Fruit fly (Drosophila melanogaster): ENCODE results near the gene spn-B.

The spn-B gene

dm6 chr3R:14357405-14357804 is 29.6 kb downstream of the spn-B start:
- peak; percentile 22 for TF ChIP-seq CG17801 (GFP tag; optimal IDR thresholded peaks at IDR 0.05; ENCODE audit: partially characterized antibody)

DNA sequence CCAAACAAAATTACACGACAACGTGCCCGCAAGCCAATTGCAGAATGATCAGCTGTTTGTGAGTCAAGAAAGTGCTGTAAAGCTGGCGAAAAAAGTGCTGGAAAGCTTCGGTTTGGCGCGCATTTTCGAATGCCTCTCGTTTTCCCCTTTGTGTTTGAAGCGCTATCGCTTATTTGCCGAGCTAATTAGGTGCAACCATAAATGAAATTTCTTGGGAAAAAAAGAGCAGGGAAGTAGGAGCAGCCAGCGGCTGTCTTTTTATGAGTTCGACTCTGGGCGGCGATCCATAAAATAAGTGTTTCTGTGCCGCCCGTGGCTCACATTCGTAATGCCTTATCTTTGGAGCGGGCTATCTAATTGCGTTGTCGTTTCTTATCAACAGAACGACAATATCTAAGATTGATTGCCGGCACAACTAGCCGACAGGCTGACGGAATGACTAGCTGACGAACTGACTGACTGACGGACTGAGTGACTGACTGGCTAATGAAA is 33.9 kb downstream of the spn-B start, which contains the start of gene Dnaaf5:
TSS of gene Dnaaf5 (minus strand) at position 46 of the 492 bp plus-strand sequence.
- peak; percentile 66 for TF ChIP-seq CG17801 (GFP tag; optimal IDR thresholded peaks at IDR 0.05; ENCODE audit: partially characterized antibody)

DNA sequence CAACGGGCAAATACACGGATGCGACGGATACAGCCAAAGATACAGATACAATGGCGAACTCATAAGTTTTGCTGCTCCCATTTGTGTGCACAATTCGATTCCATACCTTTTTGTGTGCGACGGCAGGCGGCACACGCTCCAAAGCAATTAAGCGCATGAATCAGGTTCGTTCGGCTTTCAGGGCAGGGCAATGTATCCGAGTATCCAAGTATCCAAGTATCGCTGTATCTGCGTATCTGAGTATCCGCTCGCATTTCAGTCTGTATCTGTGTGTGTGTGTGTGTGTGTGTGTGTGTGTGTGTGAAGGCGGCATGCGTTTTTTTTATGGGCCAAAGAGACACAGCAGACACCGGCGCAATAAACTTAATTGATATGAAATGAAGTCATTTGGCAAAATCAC is 35.3 kb downstream of the spn-B start:
- TF ChIP-seq CG17801 (GFP tag; optimal IDR thresholded peaks at IDR 0.05; ENCODE audit: partially characterized antibody) = no peak

dm6 chr3R:14364156-14364555 is 36.3 kb downstream of the spn-B start:
- no peak for TF ChIP-seq CG17801 (GFP tag; optimal IDR thresholded peaks at IDR 0.05; ENCODE audit: partially characterized antibody)

- no peak for TF ChIP-seq CG17801 (GFP tag; optimal IDR thresholded peaks at IDR 0.05; ENCODE audit: partially characterized antibody)
These were observed 38.1 kb downstream of the spn-B start for dm6 chr3R:14365918-14366317.

DNA sequence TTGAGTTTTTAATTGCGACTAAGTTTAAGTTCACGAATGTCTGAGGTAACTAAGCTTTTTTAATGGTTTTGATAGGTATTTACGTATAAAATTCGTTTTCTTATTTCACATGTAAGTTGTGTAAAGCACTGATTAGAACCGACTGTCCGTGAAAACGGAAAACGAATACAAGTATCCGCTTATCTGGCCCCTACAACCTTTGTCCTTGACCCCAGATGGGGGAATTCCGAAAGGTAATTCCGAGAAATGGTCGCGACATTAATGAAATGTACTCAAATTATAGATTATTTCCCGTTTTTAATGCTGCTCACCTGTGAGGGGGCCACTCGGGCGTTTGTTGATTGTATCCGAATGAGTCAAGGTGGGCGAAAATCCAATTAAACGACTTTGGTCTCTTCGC is 39.0 kb downstream of the spn-B start:
- no peak for TF ChIP-seq CG17801 (GFP tag; optimal IDR thresholded peaks at IDR 0.05; ENCODE audit: partially characterized antibody)

DNA sequence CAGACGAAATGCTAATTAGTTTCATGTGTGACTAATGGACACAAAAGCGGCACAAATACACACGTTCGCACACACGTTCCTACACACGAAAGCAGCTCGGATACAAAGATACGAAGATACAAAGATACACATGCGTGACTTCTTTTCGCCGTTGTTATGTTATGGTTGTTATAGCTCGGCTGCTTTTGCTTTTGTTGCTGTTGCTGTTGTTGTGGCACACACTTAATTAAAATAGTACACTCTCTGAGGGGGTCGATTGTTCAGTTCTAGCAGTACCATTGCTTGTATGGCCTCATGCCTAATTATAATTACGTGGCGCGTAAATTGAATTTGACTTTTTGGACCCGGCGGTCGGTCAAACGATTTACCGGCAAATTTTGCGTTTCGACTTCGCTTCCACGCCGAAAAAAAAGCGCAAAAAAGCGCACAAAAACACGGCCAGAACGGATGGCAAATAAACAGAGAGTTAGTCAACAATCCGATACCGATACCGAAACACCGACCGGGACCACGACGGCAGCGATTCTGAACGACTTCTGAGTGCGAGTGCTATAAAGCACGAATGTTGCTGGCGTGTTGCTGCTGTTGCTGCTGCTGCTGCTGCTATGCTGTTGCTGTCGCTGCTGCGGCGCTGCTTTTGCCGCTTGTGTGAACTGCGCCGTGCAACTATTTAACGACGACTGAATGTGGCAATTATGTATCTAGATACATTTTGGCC is 41.8 kb downstream of the spn-B start:
- peak; percentile 45 for TF ChIP-seq CG17801 (GFP tag; optimal IDR thresholded peaks at IDR 0.05; ENCODE audit: partially characterized antibody)

- peak; percentile 66 for TF ChIP-seq CG17801 (GFP tag; optimal IDR thresholded peaks at IDR 0.05; ENCODE audit: partially characterized antibody)
These were observed 42.5 kb downstream of the spn-B start for dm6 chr3R:14370199-14370933.

- no peak for TF ChIP-seq CG17801 (GFP tag; optimal IDR thresholded peaks at IDR 0.05; ENCODE audit: partially characterized antibody)
These were observed 43.4 kb downstream of the spn-B start for dm6 chr3R:14371133-14371676.

dm6 chr3R:14372815-14373191 is 45.0 kb downstream of the spn-B start, which contains the start of gene NK7.1:
Gene NK7.1, minus strand, starts transcription at chr3R:14372951.
- no peak for TF ChIP-seq CG17801 (GFP tag; optimal IDR thresholded peaks at IDR 0.05; ENCODE audit: partially characterized antibody)

- no peak for TF ChIP-seq CG17801 (GFP tag; optimal IDR thresholded peaks at IDR 0.05; ENCODE audit: partially characterized antibody)
These were observed 45.5 kb downstream of the spn-B start for dm6 chr3R:14373192-14373827.

DNA sequence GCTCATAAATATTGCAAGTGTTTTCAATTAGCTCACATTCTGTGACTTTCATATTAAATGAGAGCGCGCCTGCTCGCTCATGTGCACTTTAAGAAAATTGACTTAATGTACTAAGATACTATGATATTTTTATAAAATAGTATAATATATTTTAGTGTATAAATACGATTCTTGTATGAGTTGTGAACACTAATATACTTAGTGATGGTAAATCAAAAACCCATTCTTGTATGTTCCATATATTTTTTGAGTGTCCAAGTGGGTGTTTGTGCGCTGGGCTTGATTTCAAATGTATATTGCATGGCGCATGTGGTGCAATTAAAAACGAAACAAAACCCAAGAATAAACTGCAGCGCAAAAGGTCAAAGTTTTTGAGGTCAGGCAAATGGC is 46.0 kb downstream of the spn-B start:
- TF ChIP-seq CG17801 (GFP tag; optimal IDR thresholded peaks at IDR 0.05; ENCODE audit: partially characterized antibody) = no peak
